Fruit fly (Drosophila melanogaster) whole organism, embryonic: ENCODE data around the gene CG33640.

Source experiments
- BEAF-32 ChIP-seq: fragments of 200-800 bp; sonication (Bioruptor generic); optimal IDR thresholded peaks from 3 replicates; lab custom pipeline; 2017; ENCODE audit warnings: missing biosample characterization, missing genetic modification characterization, mild to moderate bottlenecking, moderate library complexity, missing genetic modification reagents
- Bdp1 ChIP-seq: fragments of 200-800 bp; sonication (Bioruptor generic); optimal IDR thresholded peaks from 3 replicates; lab custom pipeline; 2016; ENCODE audit warnings: missing biosample characterization, missing genetic modification characterization
- CG1024 ChIP-seq: fragments of 200-800 bp; sonication (Bioruptor generic); IDR thresholded peaks from 2 replicates; pipeline ENCODE4 v1.3.6; 2022; ENCODE audit warnings: missing biosample characterization, missing genetic modification characterization
- CG11247 ChIP-seq: fragments of 200-800 bp; sonication (Bioruptor generic); IDR thresholded peaks from 2 replicates; pipeline ENCODE4 v1.3.6; 2022; ENCODE audit warnings: missing biosample characterization, missing genetic modification characterization
- CG15073 ChIP-seq: fragments of 200-800 bp; sonication (Bioruptor generic); optimal IDR thresholded peaks from 2 replicates; lab custom pipeline; 2016; ENCODE audit warnings: missing biosample characterization, missing genetic modification characterization
- CG1602 ChIP-seq: fragments of 200-800 bp; sonication (Bioruptor generic); optimal IDR thresholded peaks from 3 replicates; lab custom pipeline; 2016; ENCODE audit warnings: missing biosample characterization, missing genetic modification characterization
- CG16863 ChIP-seq: fragments of 200-800 bp; sonication (Bioruptor generic); optimal IDR thresholded peaks from 3 replicates; lab custom pipeline; 2016; ENCODE audit warnings: missing biosample characterization, missing genetic modification characterization
- CG2116 ChIP-seq: fragments of 200-800 bp; sonication (Bioruptor generic); optimal IDR thresholded peaks from 3 replicates; lab custom pipeline; 2018; ENCODE audit warnings: missing biosample characterization, mild to moderate bottlenecking, missing genetic modification characterization
- CG3065 ChIP-seq: fragments of 200-800 bp; sonication (Bioruptor generic); optimal IDR thresholded peaks from 2 replicates; lab custom pipeline; 2016; ENCODE audit warnings: missing biosample characterization, missing genetic modification characterization
- CG3163 ChIP-seq: fragments of 200-800 bp; sonication (Bioruptor generic); optimal IDR thresholded peaks from 3 replicates; lab custom pipeline; 2016; ENCODE audit warnings: missing biosample characterization, missing genetic modification characterization
- CG4424 ChIP-seq: fragments of 200-800 bp; sonication (Bioruptor generic); optimal IDR thresholded peaks from 3 replicates; lab custom pipeline; 2016; ENCODE audit warnings: missing biosample characterization, missing genetic modification characterization
- CG4707 ChIP-seq: fragments of 200-800 bp; sonication (Bioruptor generic); optimal IDR thresholded peaks from 2 replicates; lab custom pipeline; 2018; ENCODE audit warnings: missing biosample characterization, mild to moderate bottlenecking, missing genetic modification characterization, moderate library complexity
- CG7271 ChIP-seq: fragments of 200-800 bp; sonication (Bioruptor generic); optimal IDR thresholded peaks from 2 replicates; lab custom pipeline; 2018; ENCODE audit warnings: missing biosample characterization, mild to moderate bottlenecking, missing genetic modification characterization, moderate library complexity
- CG9876 ChIP-seq: fragments of 200-800 bp; sonication (Bioruptor generic); optimal IDR thresholded peaks from 2 replicates; lab custom pipeline; 2016; ENCODE audit warnings: missing biosample characterization, missing genetic modification characterization
- CrebB ChIP-seq: fragments of 200-800 bp; sonication (Bioruptor generic); optimal IDR thresholded peaks from 3 replicates; lab custom pipeline; 2018; ENCODE audit warnings: missing biosample characterization, mild to moderate bottlenecking, missing genetic modification characterization
- D19B ChIP-seq: fragments of 200-800 bp; sonication (Bioruptor generic); optimal IDR thresholded peaks from 2 replicates; lab custom pipeline; 2017; ENCODE audit warnings: missing biosample characterization, mild to moderate bottlenecking, missing genetic modification characterization
- Dbx ChIP-seq: fragments of 200-800 bp; sonication (Bioruptor generic); IDR thresholded peaks from 3 replicates; pipeline ENCODE4 v1.3.6; 2022; ENCODE audit warnings: missing biosample characterization, missing genetic modification characterization
- Ets97D ChIP-seq: fragments of 200-800 bp; sonication (Bioruptor generic); optimal IDR thresholded peaks from 3 replicates; lab custom pipeline; 2016; ENCODE audit warnings: missing biosample characterization, missing genetic modification characterization
- Fer2 ChIP-seq: fragments of 200-800 bp; sonication (Bioruptor generic); optimal IDR thresholded peaks from 2 replicates; lab custom pipeline; 2018; ENCODE audit warnings: missing biosample characterization, mild to moderate bottlenecking, missing genetic modification characterization, moderate library complexity
- Gug ChIP-seq: fragments of 200-800 bp; sonication (Bioruptor generic); IDR thresholded peaks from 4 replicates; pipeline ENCODE4 v1.3.6; 2022; ENCODE audit warnings: missing biosample characterization, missing genetic modification characterization
- H2.0 ChIP-seq: fragments of 200-800 bp; sonication (Bioruptor generic); IDR thresholded peaks from 2 replicates; pipeline ENCODE4 v1.3.6; 2022; ENCODE audit warnings: missing biosample characterization, missing genetic modification characterization
- HLH3B ChIP-seq: fragments of 200-800 bp; sonication (Bioruptor generic); IDR thresholded peaks from 2 replicates; pipeline ENCODE4 v1.3.6; 2022; ENCODE audit warnings: missing biosample characterization, missing genetic modification characterization
- Hmr ChIP-seq: fragments of 200-800 bp; sonication (Bioruptor generic); optimal IDR thresholded peaks from 3 replicates; lab custom pipeline; 2017; ENCODE audit warnings: mild to moderate bottlenecking, missing biosample characterization, missing genetic modification reagents, missing genetic modification characterization
- Mad ChIP-seq: fragments of 200-800 bp; sonication (Bioruptor generic); optimal IDR thresholded peaks from 2 replicates; lab custom pipeline; 2016; ENCODE audit warnings: missing biosample characterization, missing genetic modification characterization
- NK7.1 ChIP-seq: fragments of 200-800 bp; sonication (Bioruptor generic); optimal IDR thresholded peaks from 3 replicates; lab custom pipeline; 2016; ENCODE audit warnings: missing biosample characterization, missing genetic modification characterization
- Side ChIP-seq: fragments of 200-800 bp; sonication (Bioruptor generic); optimal IDR thresholded peaks from 2 replicates; lab custom pipeline; 2016; ENCODE audit warnings: missing biosample characterization, missing genetic modification characterization
- Sox102F ChIP-seq: fragments of 200-800 bp; sonication (Bioruptor generic); optimal IDR thresholded peaks from 2 replicates; lab custom pipeline; 2018; ENCODE audit warnings: missing biosample characterization, mild to moderate bottlenecking, missing genetic modification characterization, moderate library complexity
- Ssrp ChIP-seq: fragments of 200-800 bp; sonication (Bioruptor generic); optimal IDR thresholded peaks from 2 replicates; lab custom pipeline; 2018; ENCODE audit warnings: missing biosample characterization, mild to moderate bottlenecking, missing genetic modification characterization, moderate library complexity
- ara ChIP-seq: fragments of 200-800 bp; sonication (Bioruptor generic); IDR thresholded peaks from 2 replicates; pipeline ENCODE4 v1.3.6; 2022; ENCODE audit warnings: missing biosample characterization, missing genetic modification characterization
- ase ChIP-seq: fragments of 200-800 bp; sonication (Bioruptor generic); IDR thresholded peaks from 3 replicates; pipeline ENCODE4 v1.3.6; 2022; ENCODE audit warnings: missing biosample characterization, missing genetic modification characterization
- bcd ChIP-seq: fragments of 200-800 bp; sonication (Bioruptor generic); optimal IDR thresholded peaks from 2 replicates; lab custom pipeline; 2017; ENCODE audit warnings: missing biosample characterization, mild to moderate bottlenecking, missing genetic modification characterization
- cas ChIP-seq: fragments of 200-800 bp; sonication (Bioruptor generic); IDR thresholded peaks from 2 replicates; pipeline ENCODE4 v1.3.6; 2022; ENCODE audit warnings: missing biosample characterization, missing genetic modification characterization
- cato ChIP-seq: fragments of 200-800 bp; sonication (Bioruptor generic); optimal IDR thresholded peaks from 2 replicates; lab custom pipeline; 2016; ENCODE audit warnings: missing biosample characterization, missing genetic modification characterization, borderline replicate concordance
- dmrt11E ChIP-seq: fragments of 200-800 bp; sonication (Bioruptor generic); optimal IDR thresholded peaks from 3 replicates; lab custom pipeline; 2018; ENCODE audit warnings: missing biosample characterization, mild to moderate bottlenecking, missing genetic modification characterization, moderate library complexity
- dpn ChIP-seq, 2 experiments: fragments of 200-800 bp; sonication (Bioruptor generic); optimal IDR thresholded peaks; 3 replicates each; lab custom pipeline; 2016; ENCODE audit warnings: missing biosample characterization in 2 of 2, missing genetic modification characterization in 2 of 2
- en ChIP-seq: fragments of 200-800 bp; sonication (Bioruptor generic); optimal IDR thresholded peaks from 2 replicates; lab custom pipeline; 2016; ENCODE audit warnings: missing biosample characterization, missing genetic modification characterization
- fd96Cb ChIP-seq: fragments of 200-800 bp; sonication (Bioruptor generic); optimal IDR thresholded peaks from 2 replicates; lab custom pipeline; 2018; ENCODE audit warnings: missing biosample characterization, mild to moderate bottlenecking, missing genetic modification characterization, moderate library complexity
- ham ChIP-seq: fragments of 200-800 bp; sonication (Bioruptor generic); IDR thresholded peaks from 2 replicates; pipeline ENCODE4 v1.3.6; 2022; ENCODE audit warnings: missing biosample characterization, missing genetic modification characterization
- hkb ChIP-seq, 2 experiments: fragments of 200-800 bp in 1 of 2; fragments of >200 bp in 1 of 2; sonication (Bioruptor generic) in 1 of 2; IDR thresholded peaks in 1 of 2; optimal IDR thresholded peaks in 1 of 2; 2 replicates each; pipeline versions ENCODE4 v1.3.6 to Lab custom; 2017 to 2022; ENCODE audit warnings: missing biosample characterization in 1 of 2, missing genetic modification characterization in 1 of 2
- mld ChIP-seq: fragments of 200-800 bp; sonication (Bioruptor generic); IDR thresholded peaks from 3 replicates; pipeline ENCODE4 v1.3.6; 2022; ENCODE audit warnings: missing biosample characterization, missing genetic modification characterization; ENCODE audit not compliant: partially characterized antibody
- pb ChIP-seq: fragments of 200-800 bp; sonication (Bioruptor generic); optimal IDR thresholded peaks from 3 replicates; lab custom pipeline; 2016; ENCODE audit warnings: missing biosample characterization, missing genetic modification characterization
- sc ChIP-seq, 3 experiments: fragments of >200 bp in 2 of 3; fragments of 200-800 bp in 1 of 3; sonication (Bioruptor generic) in 1 of 3; optimal IDR thresholded peaks; 2 replicates in 2 of 3; 3 replicates in 1 of 3; lab custom pipeline; 2017; ENCODE audit warnings: mild to moderate bottlenecking in 1 of 3, missing biosample characterization in 1 of 3, missing genetic modification characterization in 1 of 3, missing genetic modification reagents in 1 of 3
- scrt ChIP-seq: fragments of 200-800 bp; sonication (Bioruptor generic); optimal IDR thresholded peaks from 2 replicates; lab custom pipeline; 2018; ENCODE audit warnings: missing biosample characterization, mild to moderate bottlenecking, missing genetic modification characterization, moderate library complexity
- slou ChIP-seq: fragments of 200-800 bp; sonication (Bioruptor generic); optimal IDR thresholded peaks from 3 replicates; lab custom pipeline; 2016; ENCODE audit warnings: missing biosample characterization, missing genetic modification characterization
- tna ChIP-seq: fragments of 200-800 bp; sonication (Bioruptor generic); IDR thresholded peaks from 2 replicates; pipeline ENCODE4 v1.3.6; 2022; ENCODE audit warnings: missing biosample characterization, missing genetic modification characterization; ENCODE audit not compliant: partially characterized antibody
- trem ChIP-seq: fragments of 200-800 bp; optimal IDR thresholded peaks from 3 replicates; lab custom pipeline; 2019; ENCODE audit warnings: missing biosample characterization, mild to moderate bottlenecking, missing genetic modification characterization, moderate library complexity
- vvl ChIP-seq: fragments of 200-800 bp; sonication (Bioruptor generic); IDR thresholded peaks from 2 replicates; pipeline ENCODE4 v1.3.6; 2022; ENCODE audit warnings: missing biosample characterization, missing genetic modification characterization
- wor ChIP-seq: fragments of 200-800 bp; sonication (Bioruptor generic); IDR thresholded peaks from 2 replicates; pipeline ENCODE4 v1.3.6; 2022; ENCODE audit warnings: missing biosample characterization, missing genetic modification characterization

Gene CG33640

DNA sequence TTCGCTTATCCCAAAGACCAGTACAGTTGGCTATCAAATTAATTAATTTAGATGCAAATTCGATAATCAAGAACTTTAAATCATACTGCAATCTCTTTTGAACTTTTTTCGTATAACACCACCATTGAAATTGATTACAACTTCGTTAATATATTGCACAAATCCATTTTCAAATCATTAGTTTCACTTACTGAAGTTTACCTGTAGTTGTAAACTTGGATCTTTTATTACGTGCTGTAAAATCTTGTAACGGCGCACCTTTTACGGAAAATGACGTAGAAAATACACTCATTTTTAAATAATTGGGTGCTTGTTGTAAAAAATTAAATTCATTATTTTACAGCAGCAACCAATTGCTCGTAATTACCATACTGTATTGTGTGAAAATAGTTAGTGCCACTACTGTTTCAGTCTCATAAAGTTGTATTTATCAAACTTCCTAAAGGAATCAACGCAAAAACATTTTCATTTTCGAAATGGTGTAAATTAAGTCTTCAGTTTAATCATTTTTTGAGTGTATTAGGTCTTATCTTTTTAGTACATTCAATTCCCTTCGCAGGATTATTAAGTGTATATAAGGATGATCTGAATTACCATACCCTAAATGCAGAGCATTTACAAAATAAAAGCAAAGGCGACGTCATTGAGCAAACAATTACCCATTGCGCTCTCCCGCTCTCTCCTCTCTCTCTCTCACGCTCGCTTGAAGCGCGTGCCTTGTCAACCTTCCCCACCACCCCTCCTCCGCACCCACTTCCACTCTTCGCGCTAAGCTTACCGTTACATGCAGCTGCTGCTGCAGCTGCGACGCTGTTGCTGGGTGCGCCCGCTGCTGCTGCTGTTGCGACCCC is 15.2 kb upstream of the CG33640 start (continued):
- TF ChIP-seq CG4707 (GFP tag; lab: Kevin White, UChicago) (no peak), ase (GFP tag; lab: Robert Waterston, UW) (peak; percentile 23; the same call in 1 of the 3 replicates), ham (no peak), en (GFP tag; lab: Kevin White, UChicago) (no peak), dpn (GFP tag; optimal IDR thresholded peaks at IDR 0.05; lab: Kevin White, UChicago) (peak in 1 of 2 experiments; percentile 17), Bdp1 (GFP tag; lab: Kevin White, UChicago) (no peak), tna (GFP tag; lab: Robert Waterston, UW) (no peak), Hmr (GFP tag; lab: Kevin White, UChicago) (peak; percentile 33), CrebB (tag; lab: Kevin White, UChicago) (no peak), CG1602 (GFP tag; lab: Kevin White, UChicago) (no peak), ara (no peak), CG4424 (GFP tag; lab: Kevin White, UChicago) (no peak), vvl (GFP tag; lab: Robert Waterston, UW) (peak; percentile 30), CG9876 (GFP tag; lab: Kevin White, UChicago) (no peak), Mad (GFP tag; lab: Kevin White, UChicago) (no peak), CG7271 (tag; lab: Kevin White, UChicago) (no peak), Ssrp (peak; percentile 3), Sox102F (GFP tag; lab: Kevin White, UChicago) (peak; percentile 47), trem (tag; lab: Kevin White, UChicago) (no peak), NK7.1 (no peak), fd96Cb (tag; lab: Kevin White, UChicago) (peak; percentile 32), Ets97D (GFP tag; lab: Kevin White, UChicago) (no peak), CG2116 (GFP tag; lab: Kevin White, UChicago) (no peak), dmrt11E (tag; lab: Kevin White, UChicago) (no peak), HLH3B (GFP tag; lab: Robert Waterston, UW) (peak; percentile 55), D19B (GFP tag; lab: Kevin White, UChicago) (no peak), Fer2 (tag; lab: Kevin White, UChicago) (no peak), slou (no peak), hkb (optimal IDR thresholded peaks at IDR 0.05; lab: Kevin White, UChicago) (no peak), hkb (GFP tag; IDR thresholded peaks at IDR 0.05; lab: Robert Waterston, UW) (peak; percentile 11; the same call in 1 of the 2 replicates), mld (GFP tag; lab: Robert Waterston, UW) (no peak), bcd (GFP tag; lab: Kevin White, UChicago) (peak; percentile 7), pb (GFP tag; lab: Kevin White, UChicago) (no peak), CG3163 (GFP tag; lab: Kevin White, UChicago) (no peak), wor (GFP tag; lab: Robert Waterston, UW) (no peak), CG3065 (no peak), CG1024 (GFP tag; lab: Robert Waterston, UW) (no peak), cas (no peak), CG15073 (GFP tag; lab: Kevin White, UChicago) (no peak), BEAF-32 (GFP tag; lab: Kevin White, UChicago) (no peak), H2.0 (GFP tag; lab: Robert Waterston, UW) (peak; percentile 23; the same call in 1 of the 2 replicates), sc (optimal IDR thresholded peaks at IDR 0.05; lab: Kevin White, UChicago) (no peak), sc (GFP tag; optimal IDR thresholded peaks at IDR 0.05; lab: Kevin White, UChicago) (no peak), cato (GFP tag; lab: Kevin White, UChicago) (no peak), scrt (no peak), Dbx (GFP tag; lab: Robert Waterston, UW) (no peak), CG16863 (peak; percentile 16), Gug (peak; percentile 16; the same call in 2 of the 4 replicates), CG11247 (GFP tag; lab: Robert Waterston, UW) (peak; percentile 62), Side (GFP tag; lab: Kevin White, UChicago) (no peak)
